Fruit fly (Drosophila melanogaster) whole organism, pupa: ENCODE measurements around the gene CG45079.

Experiments
- CG13204 ChIP-seq: fragments of 200-800 bp; sonication (Bioruptor generic); optimal IDR thresholded peaks from 2 replicates; lab custom pipeline; 2018; ENCODE audit warnings: missing biosample characterization, mild to moderate bottlenecking, missing genetic modification characterization, moderate library complexity
- CG8301 ChIP-seq: fragments of 200-800 bp; sonication (Bioruptor generic); optimal IDR thresholded peaks from 2 replicates; lab custom pipeline; 2018; ENCODE audit warnings: missing biosample characterization, mild to moderate bottlenecking, missing genetic modification characterization
- CG9948 ChIP-seq: fragments of 200-800 bp; sonication (Bioruptor generic); optimal IDR thresholded peaks from 2 replicates; lab custom pipeline; 2018; ENCODE audit warnings: missing biosample characterization, mild to moderate bottlenecking, missing genetic modification characterization, moderate library complexity
- Pif1A ChIP-seq: fragments of 200-800 bp; sonication (Bioruptor generic); optimal IDR thresholded peaks from 3 replicates; lab custom pipeline; 2016; ENCODE audit warnings: missing biosample characterization, missing genetic modification characterization
- gl ChIP-seq: fragments of 200-800 bp; sonication (Bioruptor generic); optimal IDR thresholded peaks from 2 replicates; lab custom pipeline; 2018; ENCODE audit warnings: missing biosample characterization, mild to moderate bottlenecking, missing genetic modification characterization

DNA sequence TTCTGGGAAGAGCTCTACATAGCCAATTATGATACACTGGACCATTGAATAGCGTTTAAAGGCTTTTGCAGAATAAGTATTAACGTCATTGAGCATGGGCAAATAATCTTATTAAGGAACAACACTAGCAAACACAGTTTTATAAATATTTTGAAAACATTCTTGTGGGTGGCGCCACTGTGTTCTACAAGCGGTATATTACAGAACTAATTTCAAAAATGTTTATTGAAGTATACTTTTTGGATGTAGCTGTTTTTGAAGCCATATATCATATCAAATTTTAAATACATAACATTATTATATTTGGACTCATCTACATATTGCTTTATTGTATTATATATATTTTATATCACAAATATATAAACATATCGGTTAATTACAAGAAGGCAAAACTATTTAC lies 15.4 kb upstream of the CG45079 start:
- TF ChIP-seq Pif1A: no peak
- no peak for TF ChIP-seq CG9948 (tag; lab: Kevin White, UChicago)
- no peak for TF ChIP-seq gl (tag; lab: Kevin White, UChicago)
- TF ChIP-seq CG13204 (GFP tag; lab: Kevin White, UChicago): no peak
- TF ChIP-seq CG8301 (tag; lab: Kevin White, UChicago): no peak
